Worm (Caenorhabditis elegans) whole organism, young adult: ENCODE data around the gene F49C5.5.

Source experiments
- lin-54 ChIP-seq: fragments of 200-800 bp; sonication (Bioruptor generic); optimal IDR thresholded peaks from 2 replicates; lab custom pipeline; 2018; ENCODE audit warnings: mild to moderate bottlenecking, missing genetic modification characterization, missing compliant biosample characterization
- nhr-90 ChIP-seq: sonication (generic microtip); optimal IDR thresholded peaks from 2 replicates; lab custom pipeline; 2016; ENCODE audit warnings: missing genotype, mild to moderate bottlenecking, missing genetic modification characterization, missing compliant biosample characterization
- snpc-4 ChIP-seq, 5 experiments: fragments of 150-350 bp in 1 of 5; sonication (generic microtip) in 4 of 5; optimal IDR thresholded peaks; 2 replicates each; lab custom pipeline; 2014 to 2018; ENCODE audit warnings: missing genetic modification characterization in 5 of 5, missing biosample characterization in 3 of 5, antibody characterized with exemption in 2 of 5, mild to moderate bottlenecking in 2 of 5, missing compliant biosample characterization in 2 of 5, missing genotype in 2 of 5, moderate library complexity in 2 of 5, missing genetic modification reagents in 1 of 5
- sptf-2 ChIP-seq: fragments of 200-800 bp; sonication (Bioruptor generic); optimal IDR thresholded peaks from 2 replicates; lab custom pipeline; 2018; ENCODE audit warnings: mild to moderate bottlenecking, missing genetic modification characterization, missing compliant biosample characterization

DNA sequence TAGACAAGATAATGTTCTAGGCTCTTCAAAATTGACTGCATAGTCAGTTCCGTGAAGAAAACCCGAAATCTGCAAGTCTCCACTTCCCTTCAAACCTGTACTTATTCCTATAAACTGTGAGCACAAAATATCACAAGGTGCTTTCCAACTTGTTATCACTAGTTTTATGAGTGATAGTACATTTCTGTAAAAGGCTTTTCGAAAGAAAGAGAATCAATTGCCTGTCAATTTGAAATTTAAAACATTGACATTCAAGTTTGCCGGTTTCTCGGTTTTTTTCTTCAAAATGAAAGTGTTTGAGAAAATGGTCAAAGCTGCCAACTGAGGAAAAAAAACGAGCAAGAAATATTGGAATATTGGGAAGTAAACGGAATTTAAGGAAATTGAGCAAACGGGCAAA is 28.3 kb downstream of the F49C5.5 start:
- TF ChIP-seq snpc-4 (GFP tag; optimal IDR thresholded peaks at IDR 0.05; lab: Kevin White, UChicago): no peak
- TF ChIP-seq snpc-4 (tag; optimal IDR thresholded peaks at IDR 0.05; lab: Kevin White, UChicago): no peak
- no peak for TF ChIP-seq nhr-90 (tag; lab: Kevin White, UChicago)
- no peak for TF ChIP-seq sptf-2 (GFP tag; lab: Kevin White, UChicago)
- no peak for TF ChIP-seq lin-54
